Fruit fly (Drosophila melanogaster) whole organism, embryonic: ENCODE measurements around the gene Fpgs1.
A peak's percentile ranks its signal among the peaks of the same experiment; 100 is the strongest.

Source experiments
- B-H2 ChIP-seq: fragments of 200-800 bp; sonication (Bioruptor generic); optimal IDR thresholded peaks from 2 replicates; lab custom pipeline; 2018; ENCODE audit warnings: missing biosample characterization, mild to moderate bottlenecking, missing genetic modification characterization
- CG10366 ChIP-seq: fragments of 200-800 bp; sonication (Bioruptor generic); IDR thresholded peaks from 2 replicates; pipeline ENCODE4 v1.3.6; 2022; ENCODE audit warnings: missing biosample characterization, missing genetic modification characterization
- CG10543 ChIP-seq: fragments of 200-800 bp; sonication (Bioruptor generic); optimal IDR thresholded peaks from 3 replicates; lab custom pipeline; 2017; ENCODE audit warnings: missing biosample characterization, mild to moderate bottlenecking, missing genetic modification characterization, moderate library complexity
- CG10654 ChIP-seq: fragments of 200-800 bp; sonication (Bioruptor generic); optimal IDR thresholded peaks from 2 replicates; lab custom pipeline; 2016; ENCODE audit warnings: missing biosample characterization, missing genetic modification characterization
- CG12236 ChIP-seq: fragments of 200-800 bp; sonication (Bioruptor generic); optimal IDR thresholded peaks from 2 replicates; lab custom pipeline; 2016; ENCODE audit warnings: missing biosample characterization, missing genetic modification characterization
- CG12391 ChIP-seq: fragments of 200-800 bp; sonication (Bioruptor generic); optimal IDR thresholded peaks from 3 replicates; lab custom pipeline; 2018; ENCODE audit warnings: missing biosample characterization, mild to moderate bottlenecking, missing genetic modification characterization, moderate library complexity
- CG13123 ChIP-seq: fragments of 200-800 bp; sonication (Bioruptor generic); optimal IDR thresholded peaks from 2 replicates; lab custom pipeline; 2016; ENCODE audit warnings: missing biosample characterization, missing genetic modification characterization
- CG14014 ChIP-seq: fragments of 200-800 bp; sonication (Bioruptor generic); IDR thresholded peaks from 2 replicates; pipeline ENCODE4 v1.3.6; 2022; ENCODE audit warnings: missing biosample characterization, missing genetic modification characterization
- CG14667 ChIP-seq: fragments of 200-800 bp; sonication (Bioruptor generic); IDR thresholded peaks from 2 replicates; pipeline ENCODE4 v1.3.6; 2022; ENCODE audit warnings: missing biosample characterization, missing genetic modification characterization
- CG14710 ChIP-seq: fragments of 200-800 bp; sonication (Bioruptor generic); optimal IDR thresholded peaks from 3 replicates; lab custom pipeline; 2019; ENCODE audit warnings: missing biosample characterization, mild to moderate bottlenecking, missing genetic modification characterization, moderate library complexity
- CG17359 ChIP-seq: fragments of 200-800 bp; sonication (Bioruptor generic); optimal IDR thresholded peaks from 3 replicates; lab custom pipeline; 2018; ENCODE audit warnings: missing biosample characterization, mild to moderate bottlenecking, missing genetic modification characterization, moderate library complexity
- CG31388 ChIP-seq: fragments of 200-800 bp; sonication (Bioruptor generic); optimal IDR thresholded peaks from 2 replicates; lab custom pipeline; 2016; ENCODE audit warnings: missing biosample characterization, missing genetic modification characterization
- CG3838 ChIP-seq: fragments of 200-800 bp; sonication (Bioruptor generic); optimal IDR thresholded peaks from 3 replicates; lab custom pipeline; 2016; ENCODE audit warnings: missing biosample characterization, missing genetic modification characterization
- CG5180 ChIP-seq: fragments of 200-800 bp; sonication (Bioruptor generic); optimal IDR thresholded peaks from 3 replicates; lab custom pipeline; 2017; ENCODE audit warnings: missing biosample characterization, missing genetic modification characterization, mild to moderate bottlenecking, moderate library complexity, missing genetic modification reagents
- CG6254 ChIP-seq: fragments of 200-800 bp; sonication (Bioruptor generic); optimal IDR thresholded peaks from 3 replicates; lab custom pipeline; 2017; ENCODE audit warnings: mild to moderate bottlenecking, missing biosample characterization, missing genetic modification reagents, missing genetic modification characterization
- CG8290 ChIP-seq, 3 experiments: fragments of 200-800 bp; sonication (Bioruptor generic); optimal IDR thresholded peaks; 2 replicates each; lab custom pipeline; 2016 to 2019; ENCODE audit warnings: missing biosample characterization in 3 of 3, missing genetic modification characterization in 3 of 3, mild to moderate bottlenecking in 2 of 3, moderate library complexity in 1 of 3
- CG8478 ChIP-seq: fragments of >200 bp; optimal IDR thresholded peaks from 2 replicates; lab custom pipeline; 2018
- CG9215 ChIP-seq: fragments of 200-800 bp; sonication (Bioruptor generic); IDR thresholded peaks from 2 replicates; pipeline ENCODE4 v1.3.6; 2022; ENCODE audit warnings: missing biosample characterization, missing genetic modification characterization
- CHES-1-like ChIP-seq: fragments of 200-800 bp; sonication (Bioruptor generic); optimal IDR thresholded peaks from 2 replicates; lab custom pipeline; 2016; ENCODE audit warnings: missing biosample characterization, missing genetic modification characterization
- D19A ChIP-seq: fragments of 200-800 bp; optimal IDR thresholded peaks from 3 replicates; lab custom pipeline; 2019; ENCODE audit warnings: missing biosample characterization, mild to moderate bottlenecking, missing genetic modification characterization, moderate library complexity
- Doc3 ChIP-seq: fragments of 200-800 bp; sonication (Bioruptor generic); IDR thresholded peaks from 3 replicates; pipeline ENCODE4 v1.3.6; 2022; ENCODE audit warnings: missing biosample characterization, missing genetic modification characterization; ENCODE audit not compliant: partially characterized antibody
- Mrtf ChIP-seq: fragments of 200-800 bp; sonication (Bioruptor generic); IDR thresholded peaks from 3 replicates; pipeline ENCODE4 v1.3.6; 2022; ENCODE audit warnings: missing biosample characterization, missing genetic modification characterization
- NK7.1 ChIP-seq: fragments of 200-800 bp; sonication (Bioruptor generic); optimal IDR thresholded peaks from 3 replicates; lab custom pipeline; 2016; ENCODE audit warnings: missing biosample characterization, missing genetic modification characterization
- Six4 ChIP-seq: fragments of 200-800 bp; sonication (Bioruptor generic); optimal IDR thresholded peaks from 2 replicates; lab custom pipeline; 2016; ENCODE audit warnings: missing biosample characterization, missing genetic modification characterization
- TFAM ChIP-seq: fragments of 200-800 bp; sonication (Bioruptor generic); optimal IDR thresholded peaks from 2 replicates; lab custom pipeline; 2017; ENCODE audit warnings: missing biosample characterization, missing genetic modification characterization, inconsistent platforms
- abd-A ChIP-seq: fragments of 200-800 bp; sonication (Bioruptor generic); optimal IDR thresholded peaks from 3 replicates; lab custom pipeline; 2019; ENCODE audit warnings: missing biosample characterization, mild to moderate bottlenecking, missing genetic modification characterization, moderate library complexity
- ase ChIP-seq: fragments of 200-800 bp; sonication (Bioruptor generic); IDR thresholded peaks from 3 replicates; pipeline ENCODE4 v1.3.6; 2022; ENCODE audit warnings: missing biosample characterization, missing genetic modification characterization
- ato ChIP-seq: fragments of 200-800 bp; sonication (Bioruptor generic); IDR thresholded peaks from 2 replicates; pipeline ENCODE4 v1.3.6; 2022; ENCODE audit warnings: missing biosample characterization, missing genetic modification characterization; ENCODE audit not compliant: partially characterized antibody
- bbx ChIP-seq: fragments of 200-800 bp; sonication (Bioruptor generic); IDR thresholded peaks from 2 replicates; pipeline ENCODE4 v1.3.6; 2022; ENCODE audit warnings: missing biosample characterization, missing genetic modification characterization; ENCODE audit not compliant: partially characterized antibody
- cad ChIP-seq: fragments of >200 bp; optimal IDR thresholded peaks from 2 replicates; lab custom pipeline; 2017; ENCODE audit warnings: missing biosample characterization, missing genetic modification characterization
- ci ChIP-seq: fragments of 200-800 bp; sonication (Bioruptor generic); IDR thresholded peaks from 3 replicates; pipeline ENCODE4 v1.3.6; 2022; ENCODE audit warnings: missing biosample characterization, missing genetic modification characterization
- dan ChIP-seq: fragments of 200-800 bp; sonication (Bioruptor generic); IDR thresholded peaks from 2 replicates; pipeline ENCODE4 v1.3.6; 2022; ENCODE audit warnings: missing biosample characterization, missing genetic modification characterization
- ems ChIP-seq: fragments of 200-800 bp; sonication (Bioruptor generic); optimal IDR thresholded peaks from 3 replicates; lab custom pipeline; 2016; ENCODE audit warnings: missing biosample characterization, missing genetic modification characterization
- fd3F ChIP-seq: fragments of 200-800 bp; sonication (Bioruptor generic); optimal IDR thresholded peaks from 2 replicates; lab custom pipeline; 2018; ENCODE audit warnings: missing biosample characterization, mild to moderate bottlenecking, missing genetic modification characterization, moderate library complexity
- fru ChIP-seq: fragments of >200 bp; optimal IDR thresholded peaks from 2 replicates; lab custom pipeline; 2017
- gcm2 ChIP-seq: fragments of 200-800 bp; sonication (Bioruptor generic); optimal IDR thresholded peaks from 2 replicates; lab custom pipeline; 2016; ENCODE audit warnings: missing biosample characterization, missing genetic modification characterization
- ham ChIP-seq: fragments of 200-800 bp; sonication (Bioruptor generic); IDR thresholded peaks from 2 replicates; pipeline ENCODE4 v1.3.6; 2022; ENCODE audit warnings: missing biosample characterization, missing genetic modification characterization
- knrl ChIP-seq: fragments of 200-800 bp; sonication (Bioruptor generic); IDR thresholded peaks from 3 replicates; pipeline ENCODE4 v1.3.6; 2022; ENCODE audit warnings: missing biosample characterization, missing genetic modification characterization; ENCODE audit not compliant: partially characterized antibody
- lilli ChIP-seq: fragments of 200-800 bp; sonication (Bioruptor generic); optimal IDR thresholded peaks from 3 replicates; lab custom pipeline; 2016; ENCODE audit warnings: missing biosample characterization, missing genetic modification characterization
- nau ChIP-seq: fragments of 200-800 bp; sonication (Bioruptor generic); optimal IDR thresholded peaks from 3 replicates; lab custom pipeline; 2017; ENCODE audit warnings: missing biosample characterization, mild to moderate bottlenecking, missing genetic modification characterization, missing genetic modification reagents
- org-1 ChIP-seq: fragments of 200-800 bp; sonication (Bioruptor generic); optimal IDR thresholded peaks from 2 replicates; lab custom pipeline; 2017; ENCODE audit warnings: missing biosample characterization, missing genetic modification characterization
- pho ChIP-seq: fragments of 200-800 bp; sonication (Bioruptor generic); optimal IDR thresholded peaks from 2 replicates; lab custom pipeline; 2016; ENCODE audit warnings: missing biosample characterization, missing genetic modification characterization
- pzg ChIP-seq: fragments of 200-800 bp; sonication (Bioruptor generic); optimal IDR thresholded peaks from 3 replicates; lab custom pipeline; 2018; ENCODE audit warnings: missing biosample characterization, mild to moderate bottlenecking, missing genetic modification characterization, moderate library complexity
- row ChIP-seq: fragments of 200-800 bp; sonication (Bioruptor generic); IDR thresholded peaks from 3 replicates; pipeline ENCODE4 v1.3.6; 2022; ENCODE audit warnings: missing biosample characterization, missing genetic modification characterization
- sens ChIP-seq: fragments of 200-800 bp; sonication (Bioruptor generic); peaks from one replicate; lab custom pipeline; 2016; ENCODE audit warnings: missing biosample characterization, missing genetic modification characterization
- tin ChIP-seq: fragments of 200-800 bp; sonication (Bioruptor generic); optimal IDR thresholded peaks from 3 replicates; lab custom pipeline; 2016; ENCODE audit warnings: missing biosample characterization, missing genetic modification characterization
- tna ChIP-seq: fragments of 200-800 bp; sonication (Bioruptor generic); IDR thresholded peaks from 2 replicates; pipeline ENCODE4 v1.3.6; 2022; ENCODE audit warnings: missing biosample characterization, missing genetic modification characterization; ENCODE audit not compliant: partially characterized antibody
- usp ChIP-seq: fragments of >200 bp; optimal IDR thresholded peaks from 2 replicates; lab custom pipeline; 2017; ENCODE audit warnings: missing biosample characterization, missing genetic modification characterization
- vfl ChIP-seq: fragments of 200-800 bp; sonication (Bioruptor generic); optimal IDR thresholded peaks from 2 replicates; lab custom pipeline; 2016; ENCODE audit warnings: missing biosample characterization, missing genetic modification characterization
- z ChIP-seq: fragments of 200-800 bp; sonication (Bioruptor generic); IDR thresholded peaks from 3 replicates; pipeline ENCODE4 v1.3.6; 2022; ENCODE audit warnings: missing biosample characterization, missing genetic modification characterization

The Fpgs1 gene

dm6 chrX:12631317-12632156 is 19.9 kb downstream of the Fpgs1 start, which contains the start of gene Tomosyn (continued):
- TF ChIP-seq cad (GFP tag; lab: Kevin White, UChicago) (no peak), CG14667 (GFP tag; lab: Robert Waterston, UW) (no peak), B-H2 (peak; percentile 16), vfl (GFP tag; lab: Kevin White, UChicago) (no peak), ci (peak; percentile 41; the same call in 2 of the 3 replicates), CG6254 (GFP tag; lab: Kevin White, UChicago) (no peak), abd-A (tag; lab: Kevin White, UChicago) (no peak), fd3F (GFP tag; lab: Kevin White, UChicago) (peak; percentile 25), CG14710 (peak; percentile 53), Six4 (GFP tag; lab: Kevin White, UChicago) (no peak), gcm2 (GFP tag; lab: Kevin White, UChicago) (no peak), CG14014 (GFP tag; lab: Robert Waterston, UW) (0 out of 2 replicates have a peak, but pooled peaks have one; percentile 14), pzg (GFP tag; lab: Kevin White, UChicago) (peak; percentile 80), fru (lab: Kevin White, UChicago) (no peak), sens (GFP tag; lab: Kevin White, UChicago) (peak; percentile 86), lilli (GFP tag; lab: Kevin White, UChicago) (peak; percentile 59), usp (GFP tag; lab: Kevin White, UChicago) (no peak), TFAM (GFP tag; lab: Kevin White, UChicago) (no peak), CG9215 (GFP tag; lab: Robert Waterston, UW) (no peak), Mrtf (GFP tag; lab: Robert Waterston, UW) (no peak), ems (GFP tag; lab: Kevin White, UChicago) (peak; percentile 35), nau (no peak), CG10654 (GFP tag; lab: Kevin White, UChicago) (no peak), ato (GFP tag; lab: Robert Waterston, UW) (peak; percentile 67), knrl (GFP tag; lab: Robert Waterston, UW) (peak; percentile 77; the same call in 2 of the 3 replicates), CG8290 (GFP tag; optimal IDR thresholded peaks at IDR 0.05; lab: Kevin White, UChicago) (no peak), CG8290 (tag; optimal IDR thresholded peaks at IDR 0.05; lab: Kevin White, UChicago) (peak in 1 of 2 experiments; percentile 49), CG17359 (tag; lab: Kevin White, UChicago) (peak; percentile 52), CG3838 (GFP tag; lab: Kevin White, UChicago) (no peak), CG5180 (GFP tag; lab: Kevin White, UChicago) (no peak), CG31388 (no peak), CHES-1-like (GFP tag; lab: Kevin White, UChicago) (peak; percentile 51), CG10366 (GFP tag; lab: Robert Waterston, UW) (0 out of 2 replicates have a peak, but pooled peaks have one; percentile 11), tin (GFP tag; lab: Kevin White, UChicago) (peak; percentile 42), z (GFP tag; lab: Robert Waterston, UW) (no peak), bbx (GFP tag; lab: Robert Waterston, UW) (peak; percentile 86), ham (GFP tag; lab: Robert Waterston, UW) (no peak), D19A (peak; percentile 24), Doc3 (GFP tag; lab: Robert Waterston, UW) (peak; percentile 62), CG12391 (tag; lab: Kevin White, UChicago) (peak; percentile 61), CG10543 (GFP tag; lab: Kevin White, UChicago) (no peak), dan (GFP tag; lab: Robert Waterston, UW) (no peak), ase (GFP tag; lab: Robert Waterston, UW) (no peak), org-1 (GFP tag; lab: Kevin White, UChicago) (no peak), row (GFP tag; lab: Robert Waterston, UW) (peak; percentile 77), CG12236 (GFP tag; lab: Kevin White, UChicago) (no peak), tna (GFP tag; lab: Robert Waterston, UW) (peak; percentile 54; the same call in 1 of the 2 replicates), pho (GFP tag; lab: Kevin White, UChicago) (peak; percentile 26), NK7.1 (GFP tag; lab: Kevin White, UChicago) (no peak), CG13123 (GFP tag; lab: Kevin White, UChicago) (peak; percentile 4), CG8478 (lab: Kevin White, UChicago) (no peak)
